Worm (Caenorhabditis elegans): Measurements from ENCODE around the gene Y9C9A.16.

- TF ChIP-seq nfya-2 (GFP tag; IDR thresholded peaks at IDR 0.05) (no peak), B0019.2 (GFP tag; conservative IDR thresholded peaks at IDR 0.05) (no peak), mel-28 (tag; optimal IDR thresholded peaks at IDR 0.05; ENCODE audit: borderline replicate concordance) (no peak), F57C9.4 (tag; optimal IDR thresholded peaks at IDR 0.05) (no peak), egrh-3 (GFP tag; IDR thresholded peaks at IDR 0.05) (peak; percentile 85; the same call in 1 of the 2 replicates), dpl-1 (GFP tag; optimal IDR thresholded peaks at IDR 0.05) (no peak), unc-62 (GFP tag; optimal IDR thresholded peaks at IDR 0.05) (no peak), snpc-4 (GFP tag; optimal IDR thresholded peaks at IDR 0.05) (no peak), snpc-4 (tag; optimal IDR thresholded peaks at IDR 0.05) (no peak), lin-40 (tag; optimal IDR thresholded peaks at IDR 0.05) (no peak)
These were observed 1.3 kb upstream of the Y9C9A.16 start, which contains the start of gene E03H12.5 for ce11 chrIV:4977176-4977693.

All from whole organism, young adult.